Fruit fly (Drosophila melanogaster) whole organism, embryonic: ENCODE measurements around the gene caup.
A peak's percentile ranks its signal among the peaks of the same experiment; 100 is the strongest.

Experiments
- CG1024 ChIP-seq: fragments of 200-800 bp; sonication (Bioruptor generic); IDR thresholded peaks from 2 replicates; pipeline ENCODE4 v1.3.6; 2022; ENCODE audit warnings: missing biosample characterization, missing genetic modification characterization
- CG10431 ChIP-seq: fragments of 200-800 bp; sonication (Bioruptor generic); optimal IDR thresholded peaks from 3 replicates; lab custom pipeline; 2018; ENCODE audit warnings: missing biosample characterization, mild to moderate bottlenecking, missing genetic modification characterization
- CG10959 ChIP-seq: fragments of 200-800 bp; sonication (Bioruptor generic); IDR thresholded peaks from 2 replicates; pipeline ENCODE4 v1.3.6; 2022; ENCODE audit warnings: missing biosample characterization, missing genetic modification characterization
- CG11398 ChIP-seq: fragments of 200-800 bp; sonication (Bioruptor generic); optimal IDR thresholded peaks from 2 replicates; lab custom pipeline; 2016; ENCODE audit warnings: missing biosample characterization, missing genetic modification characterization
- CG15269 ChIP-seq: fragments of 200-800 bp; sonication (Bioruptor generic); optimal IDR thresholded peaks from 2 replicates; lab custom pipeline; 2018; ENCODE audit warnings: missing biosample characterization, mild to moderate bottlenecking, missing genetic modification characterization, moderate library complexity
- CG15479 ChIP-seq: fragments of 200-800 bp; sonication (Bioruptor generic); optimal IDR thresholded peaks from 3 replicates; lab custom pipeline; 2019; ENCODE audit warnings: missing biosample characterization, mild to moderate bottlenecking, missing genetic modification characterization, moderate library complexity
- CG16815 ChIP-seq: fragments of 200-800 bp; sonication (Bioruptor generic); optimal IDR thresholded peaks from 3 replicates; lab custom pipeline; 2017; ENCODE audit warnings: missing biosample characterization, mild to moderate bottlenecking, missing genetic modification characterization
- CG17359 ChIP-seq: fragments of 200-800 bp; sonication (Bioruptor generic); optimal IDR thresholded peaks from 3 replicates; lab custom pipeline; 2018; ENCODE audit warnings: missing biosample characterization, mild to moderate bottlenecking, missing genetic modification characterization, moderate library complexity
- CG17361 ChIP-seq: fragments of 200-800 bp; sonication (Bioruptor generic); IDR thresholded peaks from 3 replicates; pipeline ENCODE4 v1.3.6; 2022; ENCODE audit warnings: missing biosample characterization, missing genetic modification characterization
- CG2199 ChIP-seq: fragments of 200-800 bp; sonication (Bioruptor generic); IDR thresholded peaks from 3 replicates; pipeline ENCODE4 v1.3.6; 2022; ENCODE audit warnings: missing biosample characterization, missing genetic modification characterization
- CG30431 ChIP-seq: fragments of 200-800 bp; sonication (Bioruptor generic); optimal IDR thresholded peaks from 2 replicates; lab custom pipeline; 2017; ENCODE audit warnings: missing biosample characterization, missing genetic modification characterization
- CG31365 ChIP-seq: fragments of 200-800 bp; sonication (Bioruptor generic); optimal IDR thresholded peaks from 2 replicates; lab custom pipeline; 2018; ENCODE audit warnings: missing biosample characterization, mild to moderate bottlenecking, missing genetic modification characterization
- CG34376 ChIP-seq: fragments of 200-800 bp; sonication (Bioruptor generic); optimal IDR thresholded peaks from 2 replicates; lab custom pipeline; 2018; ENCODE audit warnings: missing biosample characterization, mild to moderate bottlenecking, missing genetic modification characterization
- CG3726 ChIP-seq: fragments of 200-800 bp; sonication (Bioruptor generic); IDR thresholded peaks from 3 replicates; pipeline ENCODE4, ENCODE4 v1.3.6; 2022; ENCODE audit warnings: missing biosample characterization, missing genetic modification characterization
- CG4424 ChIP-seq: fragments of 200-800 bp; sonication (Bioruptor generic); optimal IDR thresholded peaks from 3 replicates; lab custom pipeline; 2016; ENCODE audit warnings: missing biosample characterization, missing genetic modification characterization
- CG6689 ChIP-seq: fragments of 200-800 bp; sonication (Bioruptor generic); IDR thresholded peaks from 2 replicates; pipeline ENCODE4 v1.3.6; 2022; ENCODE audit warnings: missing biosample characterization, missing genetic modification characterization
- CG7271 ChIP-seq: fragments of 200-800 bp; sonication (Bioruptor generic); optimal IDR thresholded peaks from 2 replicates; lab custom pipeline; 2018; ENCODE audit warnings: missing biosample characterization, mild to moderate bottlenecking, missing genetic modification characterization, moderate library complexity
- CG8924 ChIP-seq: fragments of 200-800 bp; optimal IDR thresholded peaks from 3 replicates; lab custom pipeline; 2019; ENCODE audit warnings: missing biosample characterization, mild to moderate bottlenecking, missing genetic modification characterization, moderate library complexity
- Dip2 ChIP-seq: fragments of 200-800 bp; sonication (Bioruptor generic); IDR thresholded peaks from 2 replicates; pipeline ENCODE4 v1.3.6; 2022; ENCODE audit warnings: missing biosample characterization, missing genetic modification characterization
- Eip74EF ChIP-seq, 2 experiments: fragments of 200-800 bp in 1 of 2; fragments of >200 bp in 1 of 2; sonication (Bioruptor generic) in 1 of 2; optimal IDR thresholded peaks; 2 replicates each; lab custom pipeline; 2017 to 2019; ENCODE audit warnings: missing biosample characterization in 2 of 2, missing genetic modification characterization in 2 of 2, mild to moderate bottlenecking in 1 of 2, moderate library complexity in 1 of 2
- Ets97D ChIP-seq: fragments of 200-800 bp; sonication (Bioruptor generic); optimal IDR thresholded peaks from 3 replicates; lab custom pipeline; 2016; ENCODE audit warnings: missing biosample characterization, missing genetic modification characterization
- H2.0 ChIP-seq: fragments of 200-800 bp; sonication (Bioruptor generic); IDR thresholded peaks from 2 replicates; pipeline ENCODE4 v1.3.6; 2022; ENCODE audit warnings: missing biosample characterization, missing genetic modification characterization
- Hmr ChIP-seq: fragments of 200-800 bp; sonication (Bioruptor generic); optimal IDR thresholded peaks from 3 replicates; lab custom pipeline; 2017; ENCODE audit warnings: mild to moderate bottlenecking, missing biosample characterization, missing genetic modification reagents, missing genetic modification characterization
- Kr ChIP-seq: fragments of 200-800 bp; sonication (Bioruptor generic); optimal IDR thresholded peaks from 2 replicates; lab custom pipeline; 2017; ENCODE audit warnings: missing biosample characterization, mild to moderate bottlenecking, missing genetic modification characterization
- Med ChIP-seq: fragments of 200-800 bp; sonication (Bioruptor generic); peaks from one replicate; lab custom pipeline; 2016; ENCODE audit warnings: missing biosample characterization, missing genetic modification characterization, mild to moderate bottlenecking, inconsistent platforms, moderate library complexity
- Oli ChIP-seq: fragments of 200-800 bp; sonication (Bioruptor generic); optimal IDR thresholded peaks from 2 replicates; lab custom pipeline; 2018; ENCODE audit warnings: missing biosample characterization, mild to moderate bottlenecking, missing genetic modification characterization, moderate library complexity
- Pdp1 ChIP-seq, 2 experiments: fragments of 200-800 bp; sonication (Bioruptor generic); optimal IDR thresholded peaks; 3 replicates each; lab custom pipeline; 2016; ENCODE audit warnings: missing biosample characterization in 2 of 2, missing genetic modification characterization in 2 of 2, mild to moderate bottlenecking in 1 of 2, moderate library complexity in 1 of 2
- Spps ChIP-seq: fragments of 200-800 bp; sonication (Bioruptor generic); optimal IDR thresholded peaks from 2 replicates; lab custom pipeline; 2018; ENCODE audit warnings: missing biosample characterization, mild to moderate bottlenecking, missing genetic modification characterization
- Trl ChIP-seq, 3 experiments: fragments of >200 bp in 2 of 3; fragments of 200-800 bp in 1 of 3; sonication (Bioruptor generic) in 1 of 3; optimal IDR thresholded peaks; 2 replicates in 1 of 3; 3 replicates in 2 of 3; lab custom pipeline; 2016 to 2017; ENCODE audit warnings: missing biosample characterization in 1 of 3, missing genetic modification characterization in 1 of 3
- YL-1 ChIP-seq: fragments of 200-800 bp; sonication (Bioruptor generic); optimal IDR thresholded peaks from 3 replicates; lab custom pipeline; 2017; ENCODE audit warnings: missing biosample characterization, mild to moderate bottlenecking, missing genetic modification characterization
- ara ChIP-seq: fragments of 200-800 bp; sonication (Bioruptor generic); IDR thresholded peaks from 2 replicates; pipeline ENCODE4 v1.3.6; 2022; ENCODE audit warnings: missing biosample characterization, missing genetic modification characterization
- dysf ChIP-seq: fragments of 200-800 bp; sonication (Bioruptor generic); IDR thresholded peaks from 3 replicates; pipeline ENCODE4 v1.3.6; 2022; ENCODE audit warnings: missing biosample characterization, missing genetic modification characterization
- gcm2 ChIP-seq: fragments of 200-800 bp; sonication (Bioruptor generic); optimal IDR thresholded peaks from 2 replicates; lab custom pipeline; 2016; ENCODE audit warnings: missing biosample characterization, missing genetic modification characterization
- gem ChIP-seq: fragments of 200-800 bp; sonication (Bioruptor generic); optimal IDR thresholded peaks from 2 replicates; lab custom pipeline; 2019; ENCODE audit warnings: missing biosample characterization, mild to moderate bottlenecking, missing genetic modification characterization, moderate library complexity
- grau ChIP-seq: fragments of 200-800 bp; optimal IDR thresholded peaks from 3 replicates; lab custom pipeline; 2019; ENCODE audit warnings: missing biosample characterization, mild to moderate bottlenecking, missing genetic modification characterization, moderate library complexity
- ham ChIP-seq: fragments of 200-800 bp; sonication (Bioruptor generic); IDR thresholded peaks from 2 replicates; pipeline ENCODE4 v1.3.6; 2022; ENCODE audit warnings: missing biosample characterization, missing genetic modification characterization
- lmd ChIP-seq: fragments of 200-800 bp; sonication (Bioruptor generic); IDR thresholded peaks from 2 replicates; pipeline ENCODE4 v1.3.6; 2022; ENCODE audit warnings: missing biosample characterization, missing genetic modification characterization
- lov ChIP-seq, 2 experiments: fragments of 200-800 bp in 1 of 2; fragments of >200 bp in 1 of 2; sonication (Bioruptor generic) in 1 of 2; IDR thresholded peaks in 1 of 2; optimal IDR thresholded peaks in 1 of 2; 2 replicates in 1 of 2; 3 replicates in 1 of 2; pipeline versions ENCODE4 v1.3.6 to Lab custom; 2017 to 2022; ENCODE audit warnings: missing biosample characterization in 1 of 2, missing genetic modification characterization in 1 of 2
- mirr ChIP-seq: fragments of 200-800 bp; sonication (Bioruptor generic); optimal IDR thresholded peaks from 3 replicates; lab custom pipeline; 2018; ENCODE audit warnings: missing biosample characterization, mild to moderate bottlenecking, missing genetic modification characterization
- nmo ChIP-seq: fragments of 200-800 bp; sonication (Bioruptor generic); optimal IDR thresholded peaks from 2 replicates; lab custom pipeline; 2018; ENCODE audit warnings: missing biosample characterization, mild to moderate bottlenecking, missing genetic modification characterization, moderate library complexity
- onecut ChIP-seq: fragments of 200-800 bp; sonication (Bioruptor generic); IDR thresholded peaks from 2 replicates; pipeline ENCODE4 v1.3.6; 2022; ENCODE audit warnings: missing biosample characterization, missing genetic modification characterization
- otp ChIP-seq: fragments of 200-800 bp; sonication (Bioruptor generic); IDR thresholded peaks from 3 replicates; pipeline ENCODE4, ENCODE4 v1.3.6; 2022; ENCODE audit warnings: missing biosample characterization, missing genetic modification characterization
- pzg ChIP-seq: fragments of 200-800 bp; sonication (Bioruptor generic); optimal IDR thresholded peaks from 3 replicates; lab custom pipeline; 2018; ENCODE audit warnings: missing biosample characterization, mild to moderate bottlenecking, missing genetic modification characterization, moderate library complexity
- repo ChIP-seq: fragments of 200-800 bp; sonication (Bioruptor generic); optimal IDR thresholded peaks from 2 replicates; lab custom pipeline; 2016; ENCODE audit warnings: missing biosample characterization, missing genetic modification characterization
- row ChIP-seq: fragments of 200-800 bp; sonication (Bioruptor generic); IDR thresholded peaks from 3 replicates; pipeline ENCODE4 v1.3.6; 2022; ENCODE audit warnings: missing biosample characterization, missing genetic modification characterization
- shn ChIP-seq: fragments of 200-800 bp; sonication (Bioruptor generic); optimal IDR thresholded peaks from 3 replicates; lab custom pipeline; 2016; ENCODE audit warnings: missing biosample characterization, missing genetic modification characterization
- tap ChIP-seq: fragments of 200-800 bp; optimal IDR thresholded peaks from 3 replicates; lab custom pipeline; 2019; ENCODE audit warnings: missing biosample characterization, mild to moderate bottlenecking, missing genetic modification characterization, moderate library complexity
- vvl ChIP-seq: fragments of 200-800 bp; sonication (Bioruptor generic); IDR thresholded peaks from 2 replicates; pipeline ENCODE4 v1.3.6; 2022; ENCODE audit warnings: missing biosample characterization, missing genetic modification characterization

caup gene

dm6 chr3L:12667998-12668616 lies 58.7 kb downstream of the caup start (continued):
- TF ChIP-seq grau (tag; lab: Kevin White, UChicago) (peak; percentile 7), Trl (optimal IDR thresholded peaks at IDR 0.05; lab: Kevin White, UChicago) (no peak), Trl (GFP tag; optimal IDR thresholded peaks at IDR 0.05; lab: Kevin White, UChicago) (peak; percentile 3), mirr (GFP tag; lab: Kevin White, UChicago) (peak; percentile 81), CG11398 (GFP tag; lab: Kevin White, UChicago) (no peak), CG30431 (GFP tag; lab: Kevin White, UChicago) (peak; percentile 8), CG7271 (peak; percentile 52), CG10431 (GFP tag; lab: Kevin White, UChicago) (peak; percentile 4), Dip2 (GFP tag; lab: Robert Waterston, UW) (peak; percentile 52; the same call in 1 of the 2 replicates), CG15479 (no peak), otp (GFP tag; lab: Robert Waterston, UW) (peak; percentile 58; the same call in 2 of the 3 replicates), CG1024 (GFP tag; lab: Robert Waterston, UW) (peak; percentile 38; the same call in 1 of the 2 replicates), CG17361 (peak; percentile 55; the same call in 1 of the 3 replicates), Spps (tag; lab: Kevin White, UChicago) (peak; percentile 27), Ets97D (GFP tag; lab: Kevin White, UChicago) (peak; percentile 81), CG15269 (peak; percentile 33), shn (GFP tag; lab: Kevin White, UChicago) (peak; percentile 14), Med (GFP tag; lab: Kevin White, UChicago) (peak; percentile 86), dysf (GFP tag; lab: Robert Waterston, UW) (peak; percentile 32; the same call in 1 of the 3 replicates), pzg (GFP tag; lab: Kevin White, UChicago) (no peak), nmo (GFP tag; lab: Kevin White, UChicago) (peak; percentile 45), YL-1 (peak; percentile 2), ham (GFP tag; lab: Robert Waterston, UW) (no peak), Oli (peak; percentile 25), CG16815 (GFP tag; lab: Kevin White, UChicago) (peak; percentile 11), CG3726 (GFP tag; lab: Robert Waterston, UW) (no peak), row (GFP tag; lab: Robert Waterston, UW) (peak; percentile 49), CG10959 (GFP tag; lab: Robert Waterston, UW) (peak; percentile 34; the same call in 1 of the 2 replicates), CG31365 (tag; lab: Kevin White, UChicago) (peak; percentile 26), tap (tag; lab: Kevin White, UChicago) (peak; percentile 5), gcm2 (GFP tag; lab: Kevin White, UChicago) (no peak), CG6689 (GFP tag; lab: Robert Waterston, UW) (peak; percentile 41; the same call in 1 of the 2 replicates), lov (optimal IDR thresholded peaks at IDR 0.05; lab: Kevin White, UChicago) (no peak), lov (GFP tag; IDR thresholded peaks at IDR 0.05; lab: Robert Waterston, UW) (peak; percentile 71; the same call in 1 of the 3 replicates), gem (tag; lab: Kevin White, UChicago) (peak; percentile 53), ara (GFP tag; lab: Robert Waterston, UW) (peak; percentile 73), Pdp1 (GFP tag; optimal IDR thresholded peaks at IDR 0.05; lab: Kevin White, UChicago) (peak in 1 of 2 experiments; percentile 23), repo (GFP tag; lab: Kevin White, UChicago) (peak; percentile 17), CG17359 (tag; lab: Kevin White, UChicago) (peak; percentile 52), lmd (peak; percentile 30), Kr (GFP tag; lab: Kevin White, UChicago) (no peak), H2.0 (peak; percentile 30; the same call in 1 of the 2 replicates), CG4424 (GFP tag; lab: Kevin White, UChicago) (peak; percentile 46), onecut (GFP tag; lab: Robert Waterston, UW) (peak; percentile 45), CG8924 (tag; lab: Kevin White, UChicago) (peak; percentile 6), Hmr (GFP tag; lab: Kevin White, UChicago) (no peak), CG2199 (GFP tag; lab: Robert Waterston, UW) (peak; percentile 48; the same call in 1 of the 3 replicates), vvl (GFP tag; lab: Robert Waterston, UW) (peak; percentile 9; the same call in 1 of the 2 replicates), CG34376 (GFP tag; lab: Kevin White, UChicago) (no peak), Eip74EF (GFP tag; optimal IDR thresholded peaks at IDR 0.05; lab: Kevin White, UChicago) (peak in 1 of 2 experiments; percentile 18)
